Worm (Caenorhabditis elegans) whole organism, L2 larva: ENCODE results near the gene nhr-260.

ENCODE experiments used
- F13H6.1 ChIP-seq: sonication (generic microtip); optimal IDR thresholded peaks from 2 replicates; lab custom pipeline; 2016; ENCODE audit warnings: missing genetic modification characterization, missing compliant biosample characterization
- R02D3.7 ChIP-seq: fragments of 150-350 bp; optimal IDR thresholded peaks from 2 replicates; lab custom pipeline; 2014; ENCODE audit warnings: missing biosample characterization, missing genetic modification characterization
- aly-2 ChIP-seq: fragments of 150-350 bp; optimal IDR thresholded peaks from 2 replicates; lab custom pipeline; 2014; ENCODE audit warnings: missing biosample characterization, missing genetic modification characterization
- ceh-82 ChIP-seq: fragments of 150-350 bp; optimal IDR thresholded peaks from 2 replicates; lab custom pipeline; 2014; ENCODE audit warnings: missing biosample characterization, missing genetic modification characterization
- egl-27 ChIP-seq: sonication (generic microtip); optimal IDR thresholded peaks from 3 replicates; lab custom pipeline; 2017; ENCODE audit warnings: missing biosample characterization, missing genetic modification reagents, missing genetic modification characterization
- lin-39 ChIP-seq: fragments of 150-350 bp; optimal IDR thresholded peaks from 2 replicates; lab custom pipeline; 2014; ENCODE audit warnings: missing biosample characterization, missing genetic modification reagents, missing genetic modification characterization
- nhr-12 ChIP-seq: fragments of 150-350 bp; optimal IDR thresholded peaks from 2 replicates; lab custom pipeline; 2014; ENCODE audit warnings: missing biosample characterization, missing genetic modification characterization
- nhr-6 ChIP-seq: fragments of 150-350 bp; optimal IDR thresholded peaks from 2 replicates; lab custom pipeline; 2014; ENCODE audit warnings: missing biosample characterization, missing genetic modification characterization
- snpc-4 ChIP-seq: fragments of 150-350 bp; optimal IDR thresholded peaks from 2 replicates; lab custom pipeline; 2014; ENCODE audit warnings: missing biosample characterization, missing genetic modification characterization
- unc-62 ChIP-seq: fragments of 150-350 bp; optimal IDR thresholded peaks from 2 replicates; lab custom pipeline; 2014; ENCODE audit warnings: missing biosample characterization, missing genetic modification reagents, missing genetic modification characterization

DNA sequence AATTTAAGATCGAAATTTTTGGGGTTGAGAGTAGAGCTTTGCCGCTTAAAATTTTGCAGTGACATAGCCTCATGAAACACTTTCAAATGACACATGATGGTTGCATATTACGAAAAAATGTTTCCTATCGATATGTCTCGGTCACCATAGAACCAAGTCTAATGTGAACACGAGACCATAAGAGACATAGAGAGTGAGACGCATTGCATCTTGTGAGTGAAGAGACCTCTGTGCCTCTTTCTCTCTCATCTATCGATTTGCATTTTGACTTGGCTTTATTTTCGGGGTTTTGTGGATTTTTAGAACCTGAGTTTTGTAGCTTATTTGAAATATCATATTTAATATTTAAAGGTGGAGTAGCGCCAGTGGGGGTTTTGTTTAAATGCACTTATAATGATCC lies 44.5 kb downstream of the nhr-260 start:
- TF ChIP-seq aly-2 (tag; lab: Kevin White, UChicago) (no peak), R02D3.7 (tag; lab: Kevin White, UChicago) (no peak), ceh-82 (tag; lab: Kevin White, UChicago) (no peak), nhr-12 (no peak), snpc-4 (no peak), lin-39 (tag; lab: Kevin White, UChicago) (no peak), egl-27 (tag; lab: Kevin White, UChicago) (no peak), F13H6.1 (no peak), nhr-6 (tag; lab: Kevin White, UChicago) (no peak), unc-62 (GFP tag; lab: Kevin White, UChicago) (no peak)
